Fruit fly (Drosophila melanogaster) Kc167 (cell line): ENCODE measurements around the gene MESR6.

Experiments used
- Myc ChIP-seq: fragments of >200 bp; optimal IDR thresholded peaks from 2 replicates; lab custom pipeline; 2017; ENCODE audit warnings: missing external identifiers
- Sin3A ChIP-seq: fragments of >200 bp; optimal IDR thresholded peaks from 2 replicates; lab custom pipeline; 2018; ENCODE audit warnings: missing external identifiers
- h ChIP-seq: fragments of >200 bp; optimal IDR thresholded peaks from 3 replicates; lab custom pipeline; 2018; ENCODE audit warnings: missing external identifiers
- psq ChIP-seq: fragments of >200 bp; optimal IDR thresholded peaks from 2 replicates; lab custom pipeline; 2017; ENCODE audit warnings: missing external identifiers
- ttk ChIP-seq: sonication (Bioruptor generic); optimal IDR thresholded peaks from 2 replicates; lab custom pipeline; 2017; ENCODE audit warnings: missing external identifiers

- no peak for TF ChIP-seq psq (lab: Kevin White, UChicago)
- no peak for TF ChIP-seq Sin3A (lab: Kevin White, UChicago)
- TF ChIP-seq ttk (lab: Kevin White, UChicago), result no peak
- no peak for TF ChIP-seq h (lab: Kevin White, UChicago)
- no peak for TF ChIP-seq Myc
These were observed 6.6 kb upstream of the MESR6 start for dm6 chr3L:19085688-19086363.
